Worm (Caenorhabditis elegans) whole organism, L4 larva: ENCODE data around the gene cam-1.

ENCODE experiments used
- mep-1 ChIP-seq: fragments of 150-350 bp; sonication (generic microtip); optimal IDR thresholded peaks from 3 replicates; lab custom pipeline; 2014; ENCODE audit warnings: missing biosample characterization, missing genetic modification characterization
- nhr-102 ChIP-seq: sonication (generic microtip); optimal IDR thresholded peaks from 2 replicates; lab custom pipeline; 2016; ENCODE audit warnings: mild to moderate bottlenecking, missing genetic modification characterization, moderate library complexity, missing compliant biosample characterization

DNA sequence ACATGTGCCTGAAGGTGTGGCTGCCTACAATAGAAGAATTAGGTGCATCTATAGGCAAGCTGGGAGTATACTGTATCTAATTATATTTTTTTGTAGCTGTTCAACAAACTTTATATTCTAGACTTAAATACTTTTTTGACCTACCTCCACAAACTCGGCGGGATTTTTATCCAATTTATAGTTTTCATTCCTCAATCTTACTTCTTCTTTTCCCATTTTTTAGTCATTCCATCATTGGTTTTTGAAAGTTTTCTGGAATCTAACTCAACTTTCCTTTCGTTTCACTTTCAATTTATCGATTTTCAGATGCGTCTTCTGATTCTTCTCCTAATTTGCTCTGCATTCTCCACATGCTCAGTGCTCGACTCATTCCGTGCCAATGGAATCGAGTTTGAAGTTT, 40.5 kb downstream of the cam-1 start, which contains the start of gene C01G6.3:
- TF ChIP-seq nhr-102 (no peak), mep-1 (tag; lab: Kevin White, UChicago) (no peak)
